Fruit fly (Drosophila melanogaster) whole organism: ENCODE results near the gene Snmp2.

ENCODE experiments used
- CG8478 ChIP-seq: fragments of >200 bp; optimal IDR thresholded peaks from 2 replicates; lab custom pipeline; 2018; ENCODE audit warnings: inconsistent platforms
- Dll ChIP-seq: fragments of >200 bp; optimal IDR thresholded peaks from 2 replicates; lab custom pipeline; 2017
- EcR ChIP-seq, 2 experiments: fragments of >200 bp; optimal IDR thresholded peaks; 2 replicates each; lab custom pipeline; 2017; ENCODE audit warnings: missing biosample characterization in 2 of 2, missing genetic modification characterization in 2 of 2, missing genetic modification reagents in 2 of 2
- pan ChIP-seq: fragments of >200 bp; optimal IDR thresholded peaks from 2 replicates; lab custom pipeline; 2017
- psq ChIP-seq: fragments of >200 bp; optimal IDR thresholded peaks from 2 replicates; lab custom pipeline; 2017
- usp ChIP-seq: fragments of >200 bp; optimal IDR thresholded peaks from 2 replicates; lab custom pipeline; 2017; ENCODE audit warnings: missing biosample characterization, missing genetic modification characterization, mixed read lengths

The Snmp2 gene

DNA sequence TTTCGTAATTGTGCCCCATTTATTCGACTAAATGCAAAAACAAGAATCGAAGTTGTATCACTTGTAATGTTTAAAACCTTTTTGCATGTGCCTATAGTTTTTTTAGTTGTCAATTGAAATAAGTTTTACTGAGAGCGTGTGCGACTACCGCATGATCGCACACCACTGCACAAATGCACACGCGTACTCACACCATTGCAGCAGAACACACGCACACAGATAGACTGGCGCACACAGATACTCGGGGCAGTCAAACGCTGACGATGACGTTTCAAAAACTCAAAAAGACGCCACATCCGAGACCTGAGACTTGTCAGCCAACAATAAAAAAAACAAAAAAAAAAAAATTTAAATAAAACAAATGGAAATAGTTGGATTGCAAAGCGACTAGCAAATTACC lies 30.7 kb upstream of the Snmp2 start:
- TF ChIP-seq psq (lab: Kevin White, UChicago) (no peak), usp (GFP tag; lab: Kevin White, UChicago) (no peak), CG8478 (lab: Kevin White, UChicago) (no peak)

dm6 chr3L:7772160-7772798 lies 29.4 kb upstream of the Snmp2 start:
- TF ChIP-seq psq (lab: Kevin White, UChicago) (no peak), Dll (lab: Kevin White, UChicago) (no peak), EcR (GFP tag; optimal IDR thresholded peaks at IDR 0.05; lab: Kevin White, UChicago) (peak in 1 of 2 experiments; percentile 7)

DNA sequence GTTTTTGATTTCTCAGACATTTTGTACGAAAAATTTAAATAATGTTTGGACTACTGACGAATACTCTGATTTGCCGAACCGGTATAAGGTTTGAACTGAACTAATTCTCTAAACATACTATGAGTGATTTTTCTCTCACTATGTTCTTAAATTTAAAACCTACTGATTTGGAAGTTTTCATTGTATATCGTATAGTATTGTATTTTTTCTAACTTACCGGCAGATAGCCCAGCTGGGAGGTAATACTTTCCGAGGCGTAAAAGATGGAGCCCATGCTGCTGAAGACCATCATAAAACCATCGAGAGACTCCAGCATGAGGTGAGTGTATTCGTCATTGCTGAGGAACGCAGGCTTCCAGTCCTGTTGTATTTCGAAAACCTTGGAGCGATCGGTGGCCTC lies 25.4 kb upstream of the Snmp2 start, which contains the start of gene CG32371:
CG32371 (minus strand) TSS at position 101 of the 400 bp plus-strand sequence.
- TF ChIP-seq EcR (GFP tag; optimal IDR thresholded peaks at IDR 0.05; lab: Kevin White, UChicago) (no peak), psq (lab: Kevin White, UChicago) (no peak), pan (no peak), Dll (lab: Kevin White, UChicago) (no peak), CG8478 (lab: Kevin White, UChicago) (no peak), usp (GFP tag; lab: Kevin White, UChicago) (no peak)

dm6 chr3L:7759835-7760780 lies 17.3 kb upstream of the Snmp2 start, which contains the start of gene Hn:
Gene Hn, plus strand, starts transcription at chr3L:7760453.
- TF ChIP-seq usp (GFP tag; lab: Kevin White, UChicago) = no peak
- TF ChIP-seq CG8478 (lab: Kevin White, UChicago) = no peak
- no peak for TF ChIP-seq psq (lab: Kevin White, UChicago)
- TF ChIP-seq EcR (GFP tag; optimal IDR thresholded peaks at IDR 0.05; lab: Kevin White, UChicago) = no peak
- TF ChIP-seq pan = no peak
- no peak for TF ChIP-seq Dll (lab: Kevin White, UChicago)

DNA sequence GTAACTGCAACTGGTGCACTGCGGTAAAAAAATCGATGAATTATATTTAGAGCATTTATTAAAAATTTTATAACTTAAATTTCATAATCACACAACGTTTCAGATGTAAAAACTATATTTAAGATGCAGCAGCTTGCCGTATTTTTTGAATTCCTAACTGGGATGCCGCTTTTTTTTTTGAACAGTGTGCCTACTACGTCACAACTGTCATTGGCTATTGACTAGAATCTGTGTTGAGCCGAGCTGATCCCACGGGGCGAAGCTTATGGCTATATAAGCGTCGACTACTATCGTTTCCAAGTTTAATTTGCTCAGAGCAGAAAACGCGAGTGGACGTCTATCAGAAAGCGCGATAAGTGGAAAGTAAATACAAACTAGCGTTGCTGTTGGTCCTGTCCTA lies 11.3 kb upstream of the Snmp2 start, which contains the start of gene CG7409:
CG7409 (plus strand) TSS at position 301 of the 400 bp plus-strand sequence.
- no peak for TF ChIP-seq usp (GFP tag; lab: Kevin White, UChicago)
- no peak for TF ChIP-seq Dll (lab: Kevin White, UChicago)
- no peak for TF ChIP-seq psq (lab: Kevin White, UChicago)
- TF ChIP-seq EcR (GFP tag; optimal IDR thresholded peaks at IDR 0.05; lab: Kevin White, UChicago) = no peak
- no peak for TF ChIP-seq CG8478 (lab: Kevin White, UChicago)
- no peak for TF ChIP-seq pan

DNA sequence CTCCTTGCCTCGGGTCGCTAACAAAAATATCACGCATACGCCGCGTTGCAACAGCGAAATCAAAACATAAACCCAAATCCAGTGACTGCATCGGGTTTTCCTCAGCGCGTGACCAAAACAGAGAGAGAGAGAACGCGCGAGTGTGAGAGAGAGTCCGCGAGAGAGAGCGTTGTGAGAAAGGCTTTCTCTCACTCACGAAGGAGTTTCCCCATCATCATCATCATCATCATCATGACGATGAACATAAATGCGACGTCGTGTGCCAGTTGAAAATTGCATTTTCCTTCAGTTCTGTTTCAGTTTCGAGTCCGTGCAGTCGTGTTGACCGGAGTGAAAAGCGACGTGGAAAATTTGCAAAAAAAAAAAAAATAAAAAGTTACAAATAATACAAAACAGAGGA lies 4.2 kb upstream of the Snmp2 start, which contains the start of gene CG13685:
CG13685 (plus strand) TSS at position 301 of the 400 bp plus-strand sequence.
- no peak for TF ChIP-seq pan
- TF ChIP-seq psq (lab: Kevin White, UChicago) = no peak
- no peak for TF ChIP-seq Dll (lab: Kevin White, UChicago)
- TF ChIP-seq usp (GFP tag; lab: Kevin White, UChicago) = no peak
- TF ChIP-seq CG8478 (lab: Kevin White, UChicago) = no peak
- TF ChIP-seq EcR (GFP tag; optimal IDR thresholded peaks at IDR 0.05; lab: Kevin White, UChicago) = no peak

DNA sequence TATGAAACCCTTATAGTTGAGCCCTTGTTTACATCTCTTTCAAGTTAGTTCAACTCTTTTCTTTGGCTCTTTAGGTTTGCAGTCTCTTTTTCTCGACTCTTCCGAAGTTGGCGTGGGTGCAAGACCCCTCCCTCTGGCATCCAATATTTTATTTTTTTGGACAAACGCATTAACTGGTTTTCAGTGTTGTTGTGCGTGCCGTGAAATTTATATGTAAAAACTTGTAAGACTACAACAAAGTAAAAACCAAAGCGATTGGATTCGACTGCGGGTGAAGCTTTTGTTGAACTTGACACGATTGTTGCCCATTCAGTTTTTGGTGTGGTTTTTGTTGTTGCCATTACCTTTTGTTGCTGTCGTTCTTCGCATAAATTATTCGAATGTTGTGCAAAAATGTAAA lies 900 bp upstream of the Snmp2 start:
- TF ChIP-seq CG8478 (lab: Kevin White, UChicago) = no peak
- no peak for TF ChIP-seq psq (lab: Kevin White, UChicago)
- no peak for TF ChIP-seq Dll (lab: Kevin White, UChicago)

DNA sequence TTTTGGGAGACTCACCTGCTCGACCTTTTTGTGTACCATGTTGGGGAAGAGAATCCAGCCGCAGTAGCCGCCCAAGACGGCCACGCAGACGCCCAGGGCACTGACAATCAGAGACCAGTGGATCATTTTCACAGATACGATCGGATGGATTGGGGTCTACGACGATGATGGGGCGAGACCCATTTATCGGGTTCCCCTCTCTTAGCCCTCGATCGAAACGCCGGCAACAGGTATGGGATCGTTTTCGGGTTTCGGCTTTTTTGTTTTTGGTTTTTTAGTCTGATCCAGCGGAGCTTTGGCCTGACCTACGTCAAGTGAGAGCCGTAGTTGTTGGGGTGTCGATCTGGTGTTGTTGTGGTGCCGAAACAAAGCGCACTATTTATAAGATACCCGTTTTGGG lies 888 bp downstream of the Snmp2 start:
- TF ChIP-seq EcR (GFP tag; optimal IDR thresholded peaks at IDR 0.05; lab: Kevin White, UChicago) = no peak
- no peak for TF ChIP-seq CG8478 (lab: Kevin White, UChicago)
- TF ChIP-seq pan = no peak
- no peak for TF ChIP-seq usp (GFP tag; lab: Kevin White, UChicago)
- TF ChIP-seq psq (lab: Kevin White, UChicago) = no peak
- TF ChIP-seq Dll (lab: Kevin White, UChicago) = no peak

dm6 chr3L:7732141-7732748 lies 10.6 kb downstream of the Snmp2 start, which contains the start of gene CG8492:
Gene CG8492, minus strand, starts transcription at chr3L:7732191.
- TF ChIP-seq CG8478 (lab: Kevin White, UChicago) (no peak), usp (GFP tag; lab: Kevin White, UChicago) (no peak), EcR (GFP tag; optimal IDR thresholded peaks at IDR 0.05; lab: Kevin White, UChicago) (no peak), Dll (lab: Kevin White, UChicago) (no peak), psq (lab: Kevin White, UChicago) (no peak), pan (no peak)

dm6 chr3L:7726690-7727089 lies 16.2 kb downstream of the Snmp2 start:
- TF ChIP-seq CG8478 (lab: Kevin White, UChicago) = no peak
- TF ChIP-seq EcR (GFP tag; optimal IDR thresholded peaks at IDR 0.05; lab: Kevin White, UChicago) = no peak
- no peak for TF ChIP-seq usp (GFP tag; lab: Kevin White, UChicago)
- no peak for TF ChIP-seq psq (lab: Kevin White, UChicago)
- no peak for TF ChIP-seq pan
- no peak for TF ChIP-seq Dll (lab: Kevin White, UChicago)

DNA sequence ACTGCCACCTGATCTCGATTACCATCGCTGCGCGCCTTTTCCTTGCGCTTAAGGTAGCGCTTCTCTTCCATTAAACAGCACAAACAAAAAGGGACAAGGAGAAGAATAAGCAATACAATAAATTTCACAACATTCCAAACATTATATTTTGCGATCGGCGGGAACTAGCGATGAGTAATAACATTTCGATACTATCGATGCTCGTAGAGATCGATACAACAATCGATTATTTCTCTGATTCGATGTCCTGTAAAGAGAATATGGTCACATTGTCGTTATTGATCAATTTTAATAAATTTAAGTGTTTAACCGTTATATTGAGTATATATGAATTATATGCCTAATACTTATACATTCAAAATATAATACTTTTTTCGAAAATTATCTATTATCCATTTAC lies 16.6 kb downstream of the Snmp2 start, which contains the start of gene CG7457:
CG7457 (minus strand) TSS at position 189 of the 400 bp plus-strand sequence.
- TF ChIP-seq EcR (GFP tag; optimal IDR thresholded peaks at IDR 0.05; lab: Kevin White, UChicago) (no peak), usp (GFP tag; lab: Kevin White, UChicago) (no peak), CG8478 (lab: Kevin White, UChicago) (no peak), Dll (lab: Kevin White, UChicago) (no peak), psq (lab: Kevin White, UChicago) (no peak), pan (no peak)
